Worm (Caenorhabditis elegans): ENCODE data around the gene Y75B8A.18.

The Y75B8A.18 gene

DNA sequence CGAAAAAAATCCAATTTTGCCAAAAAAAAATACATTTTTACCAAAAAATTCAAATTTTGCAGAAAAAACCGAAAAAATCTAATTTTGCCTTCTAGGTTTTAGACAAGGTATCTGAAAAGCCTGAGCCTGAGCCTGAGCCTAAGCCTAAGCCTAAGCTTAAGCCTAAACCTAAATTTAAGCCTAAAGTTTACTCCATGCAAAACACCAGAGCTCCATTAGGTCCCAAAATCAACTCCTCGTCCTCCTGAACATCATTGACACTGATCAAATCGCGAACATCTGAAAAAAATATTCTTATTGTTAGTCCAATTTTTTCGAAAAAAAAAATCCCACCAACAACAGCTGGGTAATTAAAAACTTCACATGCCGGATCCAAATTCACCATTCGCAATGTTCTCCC is 8.0 kb downstream of the Y75B8A.18 start:
- TF ChIP-seq F13C5.2 (tag; optimal IDR thresholded peaks at IDR 0.05), result no peak
- TF ChIP-seq tbx-37 (GFP tag; conservative IDR thresholded peaks at IDR 0.05), result no peak
- TF ChIP-seq aly-1 (tag; optimal IDR thresholded peaks at IDR 0.05), result no peak
- TF ChIP-seq hmbx-1 (tag; optimal IDR thresholded peaks at IDR 0.05), result no peak
- no peak for TF ChIP-seq B0310.2 (tag; optimal IDR thresholded peaks at IDR 0.05)
- no peak for TF ChIP-seq hmg-4 (GFP tag; optimal IDR thresholded peaks at IDR 0.05)
- no peak for TF ChIP-seq hnd-1 (tag; optimal IDR thresholded peaks at IDR 0.05)
- no peak for TF ChIP-seq flt-1 (GFP tag; IDR thresholded peaks at IDR 0.05)
- TF ChIP-seq scrt-1 (GFP tag; IDR thresholded peaks at IDR 0.05), result no peak
- no peak for TF ChIP-seq ets-7 (tag; optimal IDR thresholded peaks at IDR 0.05)
- TF ChIP-seq ama-1 (optimal IDR thresholded peaks at IDR 0.05), result no peak
- no peak for TF ChIP-seq sea-1 (GFP tag; conservative IDR thresholded peaks at IDR 0.05)
- no peak for TF ChIP-seq pes-1 (GFP tag; IDR thresholded peaks at IDR 0.05)
- no peak for TF ChIP-seq ceh-13 (GFP tag; optimal IDR thresholded peaks at IDR 0.05)
- TF ChIP-seq ceh-36 (tag; optimal IDR thresholded peaks at IDR 0.05), result no peak
- TF ChIP-seq tbx-11 (GFP tag; IDR thresholded peaks at IDR 0.05), result no peak

DNA sequence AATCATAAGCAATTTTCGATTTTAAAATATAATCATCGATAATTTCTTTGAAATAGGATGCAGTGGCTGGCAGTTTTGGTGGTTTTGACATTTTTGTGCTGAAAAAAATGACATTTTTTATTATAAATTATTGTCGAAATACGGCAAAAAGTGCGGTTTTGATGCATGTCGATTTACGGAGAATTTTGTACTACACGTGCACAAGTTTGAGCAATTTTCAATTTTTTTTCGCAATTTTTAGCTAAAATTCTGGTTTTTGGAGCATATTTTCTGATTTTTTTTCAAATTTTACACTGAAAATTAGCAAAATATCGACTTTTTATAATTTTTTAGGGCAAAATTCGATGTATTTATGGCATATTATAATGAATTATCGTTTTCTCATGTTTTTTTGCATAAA is 10.4 kb downstream of the Y75B8A.18 start, which contains the start of gene Y75B8A.13:
TSS of gene Y75B8A.13 (minus strand) at position 101 of the 400 bp plus-strand sequence.
- TF ChIP-seq sea-1 (GFP tag; conservative IDR thresholded peaks at IDR 0.05) (no peak), hmbx-1 (tag; optimal IDR thresholded peaks at IDR 0.05) (no peak), F13C5.2 (tag; optimal IDR thresholded peaks at IDR 0.05) (no peak), B0310.2 (tag; optimal IDR thresholded peaks at IDR 0.05) (no peak), aly-1 (tag; optimal IDR thresholded peaks at IDR 0.05) (no peak), ceh-13 (GFP tag; optimal IDR thresholded peaks at IDR 0.05) (no peak)

- no peak for TF ChIP-seq pes-1 (GFP tag; IDR thresholded peaks at IDR 0.05)
- no peak for TF ChIP-seq hnd-1 (tag; optimal IDR thresholded peaks at IDR 0.05)
- no peak for TF ChIP-seq B0310.2 (tag; optimal IDR thresholded peaks at IDR 0.05)
- no peak for TF ChIP-seq ceh-13 (GFP tag; optimal IDR thresholded peaks at IDR 0.05)
- no peak for TF ChIP-seq hmbx-1 (tag; optimal IDR thresholded peaks at IDR 0.05)
- no peak for TF ChIP-seq sea-1 (GFP tag; conservative IDR thresholded peaks at IDR 0.05)
- TF ChIP-seq flt-1 (GFP tag; IDR thresholded peaks at IDR 0.05), result no peak
- TF ChIP-seq aly-1 (tag; optimal IDR thresholded peaks at IDR 0.05), result no peak
- TF ChIP-seq scrt-1 (GFP tag; IDR thresholded peaks at IDR 0.05), result no peak
- TF ChIP-seq F13C5.2 (tag; optimal IDR thresholded peaks at IDR 0.05), result no peak
- no peak for TF ChIP-seq tbx-37 (GFP tag; conservative IDR thresholded peaks at IDR 0.05)
- no peak for TF ChIP-seq hmg-4 (GFP tag; optimal IDR thresholded peaks at IDR 0.05)
- no peak for TF ChIP-seq ceh-36 (tag; optimal IDR thresholded peaks at IDR 0.05)
- TF ChIP-seq tra-4 (tag; optimal IDR thresholded peaks at IDR 0.05), result no peak
Measured at ce11 chrIII:12207574-12207973, 18.5 kb downstream of the Y75B8A.18 start.

ce11 chrIII:12205271-12205670 is 20.8 kb downstream of the Y75B8A.18 start:
- no peak for TF ChIP-seq ceh-13 (GFP tag; optimal IDR thresholded peaks at IDR 0.05)
- no peak for TF ChIP-seq hmg-4 (GFP tag; optimal IDR thresholded peaks at IDR 0.05)
- TF ChIP-seq pes-1 (GFP tag; IDR thresholded peaks at IDR 0.05), result no peak
- TF ChIP-seq tra-4 (tag; optimal IDR thresholded peaks at IDR 0.05), result no peak
- TF ChIP-seq F13C5.2 (tag; optimal IDR thresholded peaks at IDR 0.05), result no peak
- TF ChIP-seq sea-1 (GFP tag; conservative IDR thresholded peaks at IDR 0.05), result no peak
- TF ChIP-seq ceh-36 (tag; optimal IDR thresholded peaks at IDR 0.05), result no peak

- TF ChIP-seq B0310.2 (tag; optimal IDR thresholded peaks at IDR 0.05), result no peak
- no peak for TF ChIP-seq sea-1 (GFP tag; conservative IDR thresholded peaks at IDR 0.05)
- no peak for TF ChIP-seq ets-7 (tag; optimal IDR thresholded peaks at IDR 0.05)
- TF ChIP-seq flt-1 (GFP tag; IDR thresholded peaks at IDR 0.05), result no peak
- no peak for TF ChIP-seq tra-4 (tag; optimal IDR thresholded peaks at IDR 0.05)
- TF ChIP-seq hmg-4 (GFP tag; optimal IDR thresholded peaks at IDR 0.05), result no peak
- TF ChIP-seq hnd-1 (tag; optimal IDR thresholded peaks at IDR 0.05), result no peak
- TF ChIP-seq scrt-1 (GFP tag; IDR thresholded peaks at IDR 0.05), result no peak
- no peak for TF ChIP-seq tbx-11 (GFP tag; IDR thresholded peaks at IDR 0.05)
- TF ChIP-seq ceh-13 (GFP tag; optimal IDR thresholded peaks at IDR 0.05), result no peak
- no peak for TF ChIP-seq pes-1 (GFP tag; IDR thresholded peaks at IDR 0.05)
- TF ChIP-seq hmbx-1 (tag; optimal IDR thresholded peaks at IDR 0.05), result no peak
- TF ChIP-seq tbx-37 (GFP tag; conservative IDR thresholded peaks at IDR 0.05), result no peak
- no peak for TF ChIP-seq aly-1 (tag; optimal IDR thresholded peaks at IDR 0.05)
Measured at ce11 chrIII:12202437-12202836, 23.6 kb downstream of the Y75B8A.18 start, which contains the start of gene osm-12. osm-12 (minus strand) TSS chrIII:12202537.

DNA sequence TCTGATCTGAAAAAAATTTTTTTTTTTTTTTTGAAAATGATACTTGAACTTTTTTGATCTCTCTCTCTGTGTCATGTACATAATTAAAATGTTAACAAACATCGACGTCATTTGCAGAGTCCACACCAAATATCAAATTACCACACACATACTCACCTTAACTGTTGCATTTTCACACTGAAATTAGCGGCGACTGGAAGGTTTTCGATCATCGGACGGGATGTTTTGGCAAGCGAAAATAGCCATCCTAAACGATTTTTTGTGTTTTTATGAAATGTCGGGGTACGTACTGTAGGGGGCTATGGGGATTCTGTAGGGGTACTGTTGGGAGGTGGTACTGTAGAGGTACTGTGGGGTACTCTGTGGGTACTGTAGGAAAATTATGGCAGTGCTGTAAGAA is 27.9 kb downstream of the Y75B8A.18 start:
- TF ChIP-seq F13C5.2 (tag; optimal IDR thresholded peaks at IDR 0.05) (no peak), hmbx-1 (tag; optimal IDR thresholded peaks at IDR 0.05) (no peak), hnd-1 (tag; optimal IDR thresholded peaks at IDR 0.05) (no peak), tbx-37 (GFP tag; conservative IDR thresholded peaks at IDR 0.05) (no peak), tra-4 (tag; optimal IDR thresholded peaks at IDR 0.05) (no peak), ama-1 (optimal IDR thresholded peaks at IDR 0.05) (no peak), sea-1 (GFP tag; conservative IDR thresholded peaks at IDR 0.05) (no peak), ceh-36 (tag; optimal IDR thresholded peaks at IDR 0.05) (no peak), ets-7 (tag; optimal IDR thresholded peaks at IDR 0.05) (no peak), ceh-13 (GFP tag; optimal IDR thresholded peaks at IDR 0.05) (no peak), pes-1 (GFP tag; IDR thresholded peaks at IDR 0.05) (no peak), tbx-11 (GFP tag; IDR thresholded peaks at IDR 0.05) (no peak), hmg-4 (GFP tag; optimal IDR thresholded peaks at IDR 0.05) (no peak), aly-1 (tag; optimal IDR thresholded peaks at IDR 0.05) (no peak), flt-1 (GFP tag; IDR thresholded peaks at IDR 0.05) (no peak), scrt-1 (GFP tag; IDR thresholded peaks at IDR 0.05) (no peak), B0310.2 (tag; optimal IDR thresholded peaks at IDR 0.05) (no peak)

- TF ChIP-seq ceh-36 (tag; optimal IDR thresholded peaks at IDR 0.05) (peak; percentile 79), tbx-11 (GFP tag; IDR thresholded peaks at IDR 0.05) (no peak)
Measured at ce11 chrIII:12195991-12196390, 30.0 kb downstream of the Y75B8A.18 start.

ce11 chrIII:12194190-12194589 is 31.8 kb downstream of the Y75B8A.18 start, which contains the start of gene Y75B8A.44:
Y75B8A.44 (plus strand) TSS chrIII:12194490.
- TF ChIP-seq hmbx-1 (tag; optimal IDR thresholded peaks at IDR 0.05) (no peak), F13C5.2 (tag; optimal IDR thresholded peaks at IDR 0.05) (no peak), flt-1 (GFP tag; IDR thresholded peaks at IDR 0.05) (no peak), ets-7 (tag; optimal IDR thresholded peaks at IDR 0.05) (no peak), ceh-36 (tag; optimal IDR thresholded peaks at IDR 0.05) (no peak), sea-1 (GFP tag; conservative IDR thresholded peaks at IDR 0.05) (no peak), pes-1 (GFP tag; IDR thresholded peaks at IDR 0.05) (no peak), tra-4 (tag; optimal IDR thresholded peaks at IDR 0.05) (no peak)

Measured in whole organism, early embryonic.